Fruit fly (Drosophila melanogaster): Measurements from ENCODE around the gene Eip78C.

dm6 chr3L:21238377-21238776 is 12.0 kb downstream of the Eip78C start:
- TF ChIP-seq CG7045 (GFP tag; optimal IDR thresholded peaks at IDR 0.05) (no peak), CG14711 (tag; optimal IDR thresholded peaks at IDR 0.05) (no peak), Crg-1 (GFP tag; optimal IDR thresholded peaks at IDR 0.05) (no peak), CG1620 (GFP tag; optimal IDR thresholded peaks at IDR 0.05) (no peak), CG12768 (GFP tag; optimal IDR thresholded peaks at IDR 0.05) (no peak), CG7101 (tag; optimal IDR thresholded peaks at IDR 0.05) (no peak), Hr96 (GFP tag; optimal IDR thresholded peaks at IDR 0.05) (no peak), CG33017 (tag; optimal IDR thresholded peaks at IDR 0.05) (no peak), Mnt (GFP tag; optimal IDR thresholded peaks at IDR 0.05) (no peak), CG11617 (GFP tag; optimal IDR thresholded peaks at IDR 0.05) (no peak), pad (GFP tag; optimal IDR thresholded peaks at IDR 0.05) (no peak), cic (GFP tag; optimal IDR thresholded peaks at IDR 0.05) (no peak)

Measured in whole organism, adult.